Fruit fly (Drosophila melanogaster) whole organism, prepupa: ENCODE results near the gene CG11417.

Experiments used
- Blimp-1 ChIP-seq: fragments of 200-800 bp; sonication (Bioruptor generic); optimal IDR thresholded peaks from 3 replicates; lab custom pipeline; 2017; ENCODE audit warnings: missing biosample characterization, missing genetic modification characterization, mild to moderate bottlenecking, moderate library complexity, missing genetic modification reagents
- CG11762 ChIP-seq: fragments of 200-800 bp; sonication (Bioruptor generic); optimal IDR thresholded peaks from 3 replicates; lab custom pipeline; 2016; ENCODE audit warnings: missing biosample characterization, missing genetic modification characterization; ENCODE audit not compliant: insufficient read depth
- CG11902 ChIP-seq: fragments of 200-800 bp; sonication (Bioruptor generic); optimal IDR thresholded peaks from 3 replicates; lab custom pipeline; 2016; ENCODE audit warnings: missing biosample characterization, missing genetic modification characterization
- CG15336 ChIP-seq: fragments of 200-800 bp; sonication (Bioruptor generic); IDR thresholded peaks from 2 replicates; pipeline ENCODE4 v1.3.6; 2022; ENCODE audit warnings: missing biosample characterization, missing genetic modification characterization
- CG1621 ChIP-seq: fragments of 200-800 bp; sonication (Bioruptor generic); optimal IDR thresholded peaks from 3 replicates; lab custom pipeline; 2018; ENCODE audit warnings: missing biosample characterization, mild to moderate bottlenecking, missing genetic modification characterization
- CG16779 ChIP-seq: fragments of 200-800 bp; sonication (Bioruptor generic); optimal IDR thresholded peaks from 3 replicates; lab custom pipeline; 2017; ENCODE audit warnings: missing biosample characterization, mild to moderate bottlenecking, missing genetic modification characterization
- CG3032 ChIP-seq: fragments of 200-800 bp; optimal IDR thresholded peaks from 2 replicates; lab custom pipeline; 2019; ENCODE audit warnings: missing biosample characterization, mild to moderate bottlenecking, missing genetic modification characterization, moderate library complexity
- CG31627 ChIP-seq: fragments of 200-800 bp; sonication (Bioruptor generic); optimal IDR thresholded peaks from 3 replicates; lab custom pipeline; 2016; ENCODE audit warnings: missing biosample characterization, missing genetic modification characterization
- CG32006 ChIP-seq: fragments of 200-800 bp; sonication (Bioruptor generic); optimal IDR thresholded peaks from 3 replicates; lab custom pipeline; 2017; ENCODE audit warnings: missing biosample characterization, mild to moderate bottlenecking, missing genetic modification characterization
- CG4318 ChIP-seq: fragments of 200-800 bp; sonication (Bioruptor generic); optimal IDR thresholded peaks from 3 replicates; lab custom pipeline; 2017; ENCODE audit warnings: missing biosample characterization, mild to moderate bottlenecking, missing genetic modification characterization
- CG6163 ChIP-seq: fragments of 200-800 bp; sonication (Bioruptor generic); IDR thresholded peaks from 3 replicates; pipeline ENCODE4 v1.3.6; 2022; ENCODE audit warnings: missing biosample characterization, missing genetic modification characterization
- CG6276 ChIP-seq: fragments of 200-800 bp; sonication (Bioruptor generic); optimal IDR thresholded peaks from 2 replicates; lab custom pipeline; 2017; ENCODE audit warnings: missing biosample characterization, mild to moderate bottlenecking, missing genetic modification characterization
- CG6792 ChIP-seq: fragments of 200-800 bp; sonication (Bioruptor generic); optimal IDR thresholded peaks from 3 replicates; lab custom pipeline; 2016; ENCODE audit warnings: missing biosample characterization, missing genetic modification characterization
- CG6854 ChIP-seq: fragments of 200-800 bp; sonication (Bioruptor generic); optimal IDR thresholded peaks from 2 replicates; lab custom pipeline; 2017; ENCODE audit warnings: missing biosample characterization, mild to moderate bottlenecking, missing genetic modification characterization
- CG7368 ChIP-seq: fragments of 200-800 bp; sonication (Bioruptor generic); optimal IDR thresholded peaks from 3 replicates; lab custom pipeline; 2016; ENCODE audit warnings: missing biosample characterization, missing genetic modification characterization
- CG8632 ChIP-seq: fragments of 200-800 bp; sonication (Bioruptor generic); optimal IDR thresholded peaks from 3 replicates; lab custom pipeline; 2016; ENCODE audit warnings: missing biosample characterization, missing genetic modification characterization
- CG9139 ChIP-seq: fragments of 200-800 bp; sonication (Bioruptor generic); optimal IDR thresholded peaks from 3 replicates; lab custom pipeline; 2017; ENCODE audit warnings: missing biosample characterization, mild to moderate bottlenecking, missing genetic modification characterization
- Eip75B ChIP-seq: fragments of 200-800 bp; sonication (Bioruptor generic); optimal IDR thresholded peaks from 3 replicates; lab custom pipeline; 2016; ENCODE audit warnings: missing biosample characterization, missing genetic modification characterization
- Eip78C ChIP-seq: fragments of 200-800 bp; sonication (Bioruptor generic); peaks from one replicate; lab custom pipeline; 2016; ENCODE audit warnings: missing biosample characterization, missing genetic modification characterization
- Eip93F ChIP-seq: fragments of 200-800 bp; sonication (Bioruptor generic); optimal IDR thresholded peaks from 2 replicates; lab custom pipeline; 2016; ENCODE audit warnings: missing biosample characterization, mild to moderate bottlenecking, missing genetic modification characterization
- Ets96B ChIP-seq: fragments of 200-800 bp; optimal IDR thresholded peaks from 2 replicates; lab custom pipeline; 2019; ENCODE audit warnings: missing biosample characterization, mild to moderate bottlenecking, missing genetic modification characterization, moderate library complexity
- Hr4 ChIP-seq: fragments of 200-800 bp; sonication (Bioruptor generic); optimal IDR thresholded peaks from 3 replicates; lab custom pipeline; 2016; ENCODE audit warnings: missing biosample characterization, missing genetic modification characterization
- Met ChIP-seq: fragments of 200-800 bp; sonication (Bioruptor generic); optimal IDR thresholded peaks from 3 replicates; lab custom pipeline; 2016; ENCODE audit warnings: missing biosample characterization, missing genetic modification characterization
- OdsH ChIP-seq: fragments of 200-800 bp; sonication (Bioruptor generic); optimal IDR thresholded peaks from 3 replicates; lab custom pipeline; 2016; ENCODE audit warnings: missing biosample characterization, missing genetic modification characterization
- Smox ChIP-seq: fragments of 200-800 bp; sonication (Bioruptor generic); optimal IDR thresholded peaks from 3 replicates; lab custom pipeline; 2016; ENCODE audit warnings: missing biosample characterization, missing genetic modification characterization
- Sox102F ChIP-seq: fragments of 200-800 bp; sonication (Bioruptor generic); optimal IDR thresholded peaks from 2 replicates; lab custom pipeline; 2016; ENCODE audit warnings: missing biosample characterization, mild to moderate bottlenecking, missing genetic modification characterization
- Sox14 ChIP-seq: fragments of 200-800 bp; sonication (Bioruptor generic); optimal IDR thresholded peaks from 3 replicates; lab custom pipeline; 2016; ENCODE audit warnings: missing biosample characterization, missing genetic modification characterization
- Sox15 ChIP-seq: fragments of 200-800 bp; sonication (Bioruptor generic); optimal IDR thresholded peaks from 3 replicates; lab custom pipeline; 2016; ENCODE audit warnings: missing biosample characterization, missing genetic modification characterization
- cyc ChIP-seq: fragments of 200-800 bp; sonication (Bioruptor generic); optimal IDR thresholded peaks from 3 replicates; lab custom pipeline; 2016; ENCODE audit warnings: missing biosample characterization, missing genetic modification characterization
- eg ChIP-seq: fragments of 200-800 bp; sonication (Bioruptor generic); IDR thresholded peaks from 3 replicates; pipeline ENCODE4 v1.3.6; 2022; ENCODE audit warnings: missing biosample characterization, missing genetic modification characterization
- esn ChIP-seq: fragments of 200-800 bp; sonication (Bioruptor generic); optimal IDR thresholded peaks from 2 replicates; lab custom pipeline; 2016; ENCODE audit warnings: missing biosample characterization, mild to moderate bottlenecking, missing genetic modification characterization, moderate library complexity
- fd59A ChIP-seq: fragments of 200-800 bp; sonication (Bioruptor generic); optimal IDR thresholded peaks from 2 replicates; lab custom pipeline; 2017; ENCODE audit warnings: missing biosample characterization, mild to moderate bottlenecking, missing genetic modification characterization, missing genetic modification reagents
- fd85E ChIP-seq: fragments of 200-800 bp; sonication (Bioruptor generic); optimal IDR thresholded peaks from 3 replicates; lab custom pipeline; 2016; ENCODE audit warnings: missing biosample characterization, missing genetic modification characterization
- fkh ChIP-seq: fragments of 200-800 bp; sonication (Bioruptor generic); optimal IDR thresholded peaks from 3 replicates; lab custom pipeline; 2017; ENCODE audit warnings: missing biosample characterization, mild to moderate bottlenecking, missing genetic modification characterization, moderate library complexity
- lz ChIP-seq: fragments of 200-800 bp; sonication (Bioruptor generic); optimal IDR thresholded peaks from 3 replicates; lab custom pipeline; 2016; ENCODE audit warnings: missing biosample characterization, missing genetic modification characterization
- net ChIP-seq: fragments of 200-800 bp; sonication (Bioruptor generic); optimal IDR thresholded peaks from 3 replicates; lab custom pipeline; 2016; ENCODE audit warnings: missing biosample characterization, missing genetic modification characterization
- pdm3 ChIP-seq: fragments of 200-800 bp; sonication (Bioruptor generic); optimal IDR thresholded peaks from 3 replicates; lab custom pipeline; 2016; ENCODE audit warnings: missing biosample characterization, missing genetic modification characterization
- salr ChIP-seq, 2 experiments: fragments of 200-800 bp; sonication (Bioruptor generic); optimal IDR thresholded peaks; 3 replicates each; lab custom pipeline; 2016 to 2018; ENCODE audit warnings: missing biosample characterization in 2 of 2, missing genetic modification characterization in 2 of 2, mild to moderate bottlenecking in 1 of 2
- ss ChIP-seq, 2 experiments: fragments of 200-800 bp; sonication (Bioruptor generic); optimal IDR thresholded peaks; 2 replicates in 1 of 2; 3 replicates in 1 of 2; lab custom pipeline; 2017 to 2018; ENCODE audit warnings: mild to moderate bottlenecking in 2 of 2, missing biosample characterization in 2 of 2, missing genetic modification characterization in 2 of 2, moderate library complexity in 1 of 2
- svp ChIP-seq: fragments of 200-800 bp; sonication (Bioruptor generic); peaks from one replicate; lab custom pipeline; 2016; ENCODE audit warnings: missing biosample characterization, missing genetic modification characterization
- vri ChIP-seq: fragments of 200-800 bp; sonication (Bioruptor generic); optimal IDR thresholded peaks from 3 replicates; lab custom pipeline; 2016; ENCODE audit warnings: missing biosample characterization, mild to moderate bottlenecking, missing genetic modification characterization

Gene CG11417

dm6 chrX:1381413-1381991, 27.7 kb downstream of the CG11417 start:
- TF ChIP-seq Eip78C (GFP tag; lab: Kevin White, UChicago) (peak; percentile 13), eg (no peak)

DNA sequence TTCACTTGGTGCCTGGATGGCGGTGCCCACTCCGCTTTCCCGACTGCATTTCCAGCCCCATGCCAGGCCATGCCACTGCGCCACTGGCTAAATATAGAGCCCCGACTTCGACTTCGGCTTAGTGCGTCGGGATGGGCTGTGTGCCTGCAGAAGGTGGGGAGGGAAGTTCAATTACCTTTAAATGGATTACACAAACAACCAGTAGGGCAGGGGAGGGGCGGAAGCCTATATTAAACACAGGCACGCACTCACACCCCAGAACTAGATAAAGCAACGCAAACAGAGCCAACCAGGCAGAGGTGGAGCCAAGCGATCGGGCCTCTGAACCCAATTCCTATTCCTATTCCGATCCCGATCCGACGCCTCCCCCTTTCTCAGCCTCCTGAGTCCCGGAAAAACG, 28.7 kb downstream of the CG11417 start:
- no peak for TF ChIP-seq CG6163 (GFP tag; lab: Robert Waterston, UW)
- TF ChIP-seq fkh, result peak; percentile 18
- TF ChIP-seq CG31627, result no peak

- no peak for TF ChIP-seq CG11902 (GFP tag; lab: Kevin White, UChicago)
- no peak for TF ChIP-seq Sox102F
- TF ChIP-seq Eip78C (GFP tag; lab: Kevin White, UChicago), result no peak
- TF ChIP-seq CG1621 (tag; lab: Kevin White, UChicago), result no peak
- no peak for TF ChIP-seq CG15336 (GFP tag; lab: Robert Waterston, UW)
- no peak for TF ChIP-seq CG9139
- TF ChIP-seq CG32006 (GFP tag; lab: Kevin White, UChicago), result no peak
- TF ChIP-seq ss (GFP tag; optimal IDR thresholded peaks at IDR 0.05; lab: Kevin White, UChicago), result no peak
- no peak for TF ChIP-seq Sox15
- no peak for TF ChIP-seq CG6792 (GFP tag; lab: Kevin White, UChicago)
- TF ChIP-seq svp, result no peak
- no peak for TF ChIP-seq CG7368 (GFP tag; lab: Kevin White, UChicago)
- TF ChIP-seq CG31627, result no peak
- no peak for TF ChIP-seq CG6854 (GFP tag; lab: Kevin White, UChicago)
- no peak for TF ChIP-seq CG6163 (GFP tag; lab: Robert Waterston, UW)
- TF ChIP-seq fkh, result no peak
These were observed 30.4 kb downstream of the CG11417 start for dm6 chrX:1384232-1384631.

DNA sequence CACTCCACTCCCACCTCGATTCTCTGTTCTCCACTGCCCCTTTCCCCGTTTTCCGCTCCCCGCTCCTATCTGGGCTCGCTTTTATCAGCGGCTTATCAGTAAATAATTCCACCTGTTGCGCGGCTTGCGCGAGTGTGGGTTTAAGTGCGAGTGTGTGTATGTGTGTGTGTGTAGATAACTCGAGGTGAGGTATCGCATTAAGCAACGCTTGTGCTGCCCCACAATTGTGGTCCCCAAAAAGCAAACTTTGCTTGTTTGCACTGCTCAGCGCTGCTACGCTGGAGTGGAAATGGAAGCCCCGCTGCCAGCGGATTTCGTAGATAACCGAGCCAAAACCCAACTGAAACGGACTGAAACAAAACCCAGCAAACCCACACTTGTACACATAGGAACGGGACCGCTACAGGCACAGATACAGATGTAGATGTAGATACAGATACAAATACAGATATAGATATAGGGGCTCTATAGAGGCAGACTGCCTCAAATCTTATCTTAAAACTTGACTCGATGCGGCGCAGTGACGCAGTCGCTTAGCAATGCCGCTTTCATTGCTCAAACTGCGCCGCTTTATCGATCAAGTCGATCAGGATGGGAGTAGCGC, 33.4 kb downstream of the CG11417 start:
- TF ChIP-seq CG4318 (GFP tag; lab: Kevin White, UChicago), result no peak
- TF ChIP-seq Met (GFP tag; lab: Kevin White, UChicago), result no peak
- no peak for TF ChIP-seq pdm3
- TF ChIP-seq cyc (GFP tag; lab: Kevin White, UChicago), result no peak
- no peak for TF ChIP-seq fd85E (GFP tag; lab: Kevin White, UChicago)
- TF ChIP-seq CG8632 (GFP tag; lab: Kevin White, UChicago), result no peak
- TF ChIP-seq vri (GFP tag; lab: Kevin White, UChicago), result peak; percentile 19
- no peak for TF ChIP-seq Ets96B
- no peak for TF ChIP-seq Eip78C (GFP tag; lab: Kevin White, UChicago)
- TF ChIP-seq CG6792 (GFP tag; lab: Kevin White, UChicago), result no peak
- no peak for TF ChIP-seq OdsH (GFP tag; lab: Kevin White, UChicago)
- TF ChIP-seq Sox14 (GFP tag; lab: Kevin White, UChicago), result no peak
- TF ChIP-seq CG15336 (GFP tag; lab: Robert Waterston, UW), result no peak
- no peak for TF ChIP-seq esn
- peak; percentile 90 for TF ChIP-seq fkh
- TF ChIP-seq lz (GFP tag; lab: Kevin White, UChicago), result no peak
- no peak for TF ChIP-seq salr (GFP tag; optimal IDR thresholded peaks at IDR 0.05; lab: Kevin White, UChicago)
- no peak for TF ChIP-seq CG32006 (GFP tag; lab: Kevin White, UChicago)
- no peak for TF ChIP-seq CG3032 (tag; lab: Kevin White, UChicago)
- no peak for TF ChIP-seq CG11762 (GFP tag; lab: Kevin White, UChicago)
- TF ChIP-seq Smox (GFP tag; lab: Kevin White, UChicago), result no peak
- TF ChIP-seq Eip93F (GFP tag; lab: Kevin White, UChicago), result peak; percentile 60
- no peak for TF ChIP-seq CG16779 (tag; lab: Kevin White, UChicago)
- TF ChIP-seq CG6276, result no peak
- TF ChIP-seq Eip75B (GFP tag; lab: Kevin White, UChicago), result no peak
- TF ChIP-seq Blimp-1 (GFP tag; lab: Kevin White, UChicago), result no peak
- TF ChIP-seq fd59A (GFP tag; lab: Kevin White, UChicago), result no peak
- no peak for TF ChIP-seq Sox15
- no peak for TF ChIP-seq Hr4
- TF ChIP-seq svp, result peak; percentile 75
- TF ChIP-seq net (GFP tag; lab: Kevin White, UChicago), result no peak
- TF ChIP-seq, all 60 proteins: peak for 4
